Worm (Caenorhabditis elegans) whole organism, L4 larva: Measurements from ENCODE around the gene T19B10.5.

Source experiments
- aha-1 ChIP-seq: fragments of 150-350 bp; peaks from one replicate; lab custom pipeline; 2014; ENCODE audit warnings: missing biosample characterization, missing genetic modification characterization
- aly-2 ChIP-seq: sonication (generic microtip); optimal IDR thresholded peaks from 2 replicates; lab custom pipeline; 2018; ENCODE audit warnings: missing biosample characterization, missing genetic modification characterization
- daf-16 ChIP-seq, 3 experiments: sonication (generic microtip); optimal IDR thresholded peaks; 2 replicates each; lab custom pipeline; 2016 to 2017; ENCODE audit warnings: missing genetic modification characterization in 3 of 3, missing genetic modification reagents in 3 of 3, mild to moderate bottlenecking in 2 of 3, missing compliant biosample characterization in 2 of 3, missing biosample characterization in 1 of 3, moderate library complexity in 1 of 3
- fkh-10 ChIP-seq: fragments of 150-350 bp; optimal IDR thresholded peaks from 2 replicates; lab custom pipeline; 2014; ENCODE audit warnings: missing biosample characterization, missing genetic modification reagents, missing genetic modification characterization
- lin-1 ChIP-seq: fragments of 200-800 bp; sonication (Bioruptor generic); IDR thresholded peaks from 2 replicates; pipeline ENCODE4 v1.3.6; 2022; ENCODE audit warnings: missing genetic modification reagents, missing genetic modification characterization, missing compliant biosample characterization
- mep-1 ChIP-seq: fragments of 150-350 bp; sonication (generic microtip); optimal IDR thresholded peaks from 3 replicates; lab custom pipeline; 2014; ENCODE audit warnings: missing biosample characterization, missing genetic modification characterization
- nhr-237 ChIP-seq: sonication (generic microtip); optimal IDR thresholded peaks from 2 replicates; lab custom pipeline; 2017; ENCODE audit warnings: missing biosample characterization, missing genetic modification characterization
- nhr-77 ChIP-seq: fragments of 150-350 bp; optimal IDR thresholded peaks from 2 replicates; lab custom pipeline; 2014; ENCODE audit warnings: missing biosample characterization, missing genetic modification characterization
- pqm-1 ChIP-seq: sonication (generic microtip); optimal IDR thresholded peaks from 2 replicates; lab custom pipeline; 2017; ENCODE audit warnings: missing biosample characterization, missing genetic modification characterization
- unc-62 ChIP-seq, 3 experiments: fragments of 150-350 bp in 1 of 3; sonication (generic microtip); optimal IDR thresholded peaks in 2 of 3; peaks in 1 of 3; 1 replicate in 1 of 3; 2 replicates in 2 of 3; lab custom pipeline; 2014 to 2017; ENCODE audit warnings: missing biosample characterization in 3 of 3, missing genetic modification characterization in 3 of 3, missing genetic modification reagents in 3 of 3, missing genotype in 1 of 3

DNA sequence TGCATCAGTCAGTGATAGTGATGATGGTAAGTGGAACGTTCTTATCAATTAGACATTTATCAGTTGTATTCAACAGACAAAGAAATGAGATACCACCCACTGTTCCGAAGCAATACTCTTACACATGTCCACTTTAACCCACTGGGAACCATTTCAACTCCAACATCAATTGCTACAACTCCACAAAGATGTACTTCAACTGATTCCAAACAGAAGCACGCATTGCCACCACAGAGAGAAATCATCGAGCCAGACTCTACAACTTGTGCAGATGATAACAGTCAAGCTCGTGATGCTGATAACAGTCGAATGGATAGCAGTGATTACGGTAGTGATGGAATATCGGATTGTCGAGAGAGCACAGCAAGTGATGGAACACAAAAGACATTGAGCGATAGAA lies 1.4 kb downstream of the T19B10.5 start:
- TF ChIP-seq pqm-1 (tag; lab: Kevin White, UChicago) (peak; percentile 91), unc-62 (GFP tag; optimal IDR thresholded peaks at IDR 0.05 in 1 of 2; lab: Kevin White, UChicago) (peak in 1 of 2 experiments; percentile 88), unc-62 (tag; optimal IDR thresholded peaks at IDR 0.05; lab: Kevin White, UChicago) (no peak), daf-16 (GFP tag; optimal IDR thresholded peaks at IDR 0.05; lab: Kevin White, UChicago) (no peak), daf-16 (tag; optimal IDR thresholded peaks at IDR 0.05; lab: Kevin White, UChicago) (peak; percentile 33), aly-2 (tag; lab: Kevin White, UChicago) (no peak), aha-1 (tag; lab: Kevin White, UChicago) (peak; percentile 5), nhr-77 (tag; lab: Kevin White, UChicago) (no peak), fkh-10 (GFP tag; lab: Kevin White, UChicago) (no peak), mep-1 (tag; lab: Kevin White, UChicago) (no peak), lin-1 (GFP tag; lab: Robert Waterston, UW) (no peak), nhr-237 (tag; lab: Kevin White, UChicago) (no peak)
